Worm (Caenorhabditis elegans) whole organism, L4 larva: Measurements from ENCODE around the gene T16H12.9.

Experiments
- D1046.2 ChIP-seq: fragments of 200-800 bp; sonication (Bioruptor generic); IDR thresholded peaks from 2 replicates; pipeline ENCODE4 v1.3.6; 2022; ENCODE audit warnings: missing genetic modification characterization, missing compliant biosample characterization
- F37D6.2 ChIP-seq: sonication (generic microtip); optimal IDR thresholded peaks from 2 replicates; lab custom pipeline; 2016; ENCODE audit warnings: mild to moderate bottlenecking, missing genetic modification characterization, missing compliant biosample characterization
- T26A8.4 ChIP-seq: fragments of 200-800 bp; sonication (Bioruptor generic); IDR thresholded peaks from 2 replicates; pipeline ENCODE4 v1.3.6; 2022; ENCODE audit warnings: missing genetic modification characterization, missing compliant biosample characterization
- ZK546.5 ChIP-seq, 2 experiments: sonication (generic microtip); optimal IDR thresholded peaks; 2 replicates each; lab custom pipeline; 2017; ENCODE audit warnings: missing biosample characterization in 2 of 2, missing genetic modification characterization in 2 of 2
- aly-2 ChIP-seq: sonication (generic microtip); optimal IDR thresholded peaks from 2 replicates; lab custom pipeline; 2018; ENCODE audit warnings: missing biosample characterization, missing genetic modification characterization
- ceh-28 ChIP-seq: fragments of 150-350 bp; optimal IDR thresholded peaks from 2 replicates; lab custom pipeline; 2014; ENCODE audit warnings: missing biosample characterization, missing genetic modification reagents, missing genetic modification characterization
- ceh-32 ChIP-seq: sonication (generic microtip); optimal IDR thresholded peaks from 2 replicates; lab custom pipeline; 2016; ENCODE audit warnings: mild to moderate bottlenecking, missing genetic modification characterization, missing compliant biosample characterization; ENCODE audit not compliant: poor library complexity
- ceh-44 ChIP-seq: fragments of 200-800 bp; sonication (Bioruptor generic); IDR thresholded peaks from 2 replicates; pipeline ENCODE4 v1.3.6; 2022; ENCODE audit warnings: missing genetic modification reagents, missing genetic modification characterization, missing compliant biosample characterization
- ceh-62 ChIP-seq: sonication (generic microtip); optimal IDR thresholded peaks from 2 replicates; lab custom pipeline; 2017; ENCODE audit warnings: missing biosample characterization, missing genetic modification characterization
- ceh-82 ChIP-seq: sonication (generic microtip); optimal IDR thresholded peaks from 2 replicates; lab custom pipeline; 2017; ENCODE audit warnings: missing biosample characterization, missing genetic modification characterization
- ces-1 ChIP-seq: fragments of 150-350 bp; sonication (generic microtip); optimal IDR thresholded peaks from 4 replicates; lab custom pipeline; 2014; ENCODE audit warnings: missing biosample characterization, missing genetic modification reagents, missing genetic modification characterization
- daf-8 ChIP-seq: fragments of 200-800 bp; sonication (Bioruptor generic); IDR thresholded peaks from 2 replicates; pipeline ENCODE4 v1.3.6; 2022; ENCODE audit warnings: missing genetic modification characterization, missing compliant biosample characterization
- dpl-1 ChIP-seq: fragments of 150-350 bp; optimal IDR thresholded peaks from 2 replicates; lab custom pipeline; 2014; ENCODE audit warnings: missing biosample characterization, missing genetic modification reagents, missing genetic modification characterization
- duxl-1 ChIP-seq: sonication (generic microtip); optimal IDR thresholded peaks from 2 replicates; lab custom pipeline; 2016; ENCODE audit warnings: mild to moderate bottlenecking, missing genetic modification characterization, moderate library complexity, missing compliant biosample characterization; ENCODE audit not compliant: poor library complexity
- egl-43 ChIP-seq: fragments of 200-800 bp; sonication (Bioruptor generic); IDR thresholded peaks from 2 replicates; pipeline ENCODE4 v1.3.6; 2022; ENCODE audit warnings: missing genetic modification reagents, missing genetic modification characterization, missing compliant biosample characterization
- hlh-30 ChIP-seq: sonication (generic microtip); optimal IDR thresholded peaks from 2 replicates; lab custom pipeline; 2017; ENCODE audit warnings: antibody characterized with exemption, mild to moderate bottlenecking, missing genetic modification characterization, missing compliant biosample characterization; ENCODE audit not compliant: insufficient read depth
- hmg-1.1 ChIP-seq: fragments of 200-800 bp; sonication (Bioruptor generic); IDR thresholded peaks from 2 replicates; pipeline ENCODE4 v1.3.6; 2022; ENCODE audit warnings: missing genetic modification reagents, missing genetic modification characterization, missing compliant biosample characterization
- lin-1 ChIP-seq: fragments of 200-800 bp; sonication (Bioruptor generic); IDR thresholded peaks from 2 replicates; pipeline ENCODE4 v1.3.6; 2022; ENCODE audit warnings: missing genetic modification reagents, missing genetic modification characterization, missing compliant biosample characterization
- lin-15B ChIP-seq: fragments of 150-350 bp; sonication (generic microtip); optimal IDR thresholded peaks from 3 replicates; lab custom pipeline; 2014; ENCODE audit warnings: missing biosample characterization, missing genetic modification characterization
- lin-38 ChIP-seq: fragments of 200-800 bp; sonication (Bioruptor generic); IDR thresholded peaks from 2 replicates; pipeline ENCODE4 v1.3.6; 2022; ENCODE audit warnings: missing genetic modification reagents, missing genetic modification characterization, missing compliant biosample characterization
- lsy-2 ChIP-seq, 2 experiments: fragments of 150-350 bp in 1 of 2; sonication (generic microtip) in 1 of 2; optimal IDR thresholded peaks; 2 replicates each; lab custom pipeline; 2014 to 2017; ENCODE audit warnings: missing biosample characterization in 2 of 2, missing genetic modification characterization in 2 of 2
- mes-2 ChIP-seq: sonication (generic microtip); optimal IDR thresholded peaks from 2 replicates; lab custom pipeline; 2016; ENCODE audit warnings: missing genotype, mild to moderate bottlenecking, missing genetic modification characterization, missing compliant biosample characterization; ENCODE audit not compliant: poor library complexity, severe bottlenecking
- mxl-2 ChIP-seq: fragments of 200-800 bp; sonication (Bioruptor generic); conservative IDR thresholded peaks from 2 replicates; pipeline ENCODE4 v1.3.6; 2022; ENCODE audit warnings: missing genetic modification reagents, missing genetic modification characterization, missing compliant biosample characterization
- mxl-3 ChIP-seq: fragments of 200-800 bp; sonication (Bioruptor generic); optimal IDR thresholded peaks from 2 replicates; lab custom pipeline; 2018; ENCODE audit warnings: mild to moderate bottlenecking, missing genetic modification characterization, missing compliant biosample characterization
- nhr-10 ChIP-seq: fragments of 150-350 bp; optimal IDR thresholded peaks from 2 replicates; lab custom pipeline; 2014; ENCODE audit warnings: missing biosample characterization, missing genetic modification characterization
- nhr-111 ChIP-seq: fragments of 200-800 bp; sonication (Bioruptor generic); optimal IDR thresholded peaks from 2 replicates; lab custom pipeline; 2018; ENCODE audit warnings: mild to moderate bottlenecking, missing genetic modification characterization, missing compliant biosample characterization
- nhr-42 ChIP-seq: fragments of 200-800 bp; sonication (Bioruptor generic); IDR thresholded peaks from 2 replicates; pipeline ENCODE4 v1.3.6; 2022; ENCODE audit warnings: missing genetic modification characterization, missing compliant biosample characterization
- nhr-48 ChIP-seq: sonication (generic microtip); optimal IDR thresholded peaks from 2 replicates; lab custom pipeline; 2016; ENCODE audit warnings: mild to moderate bottlenecking, missing genetic modification characterization, missing compliant biosample characterization
- pha-4 ChIP-seq, 2 experiments: fragments of 150-350 bp in 1 of 2; fragments of 200-800 bp in 1 of 2; sonication (Bioruptor generic) in 1 of 2; IDR thresholded peaks in 1 of 2; optimal IDR thresholded peaks in 1 of 2; 2 replicates each; pipeline versions ENCODE4 v1.3.6 to Lab custom; 2014 to 2022; ENCODE audit warnings: missing genetic modification characterization in 2 of 2, missing genetic modification reagents in 2 of 2, missing biosample characterization in 1 of 2, missing compliant biosample characterization in 1 of 2
- pqm-1 ChIP-seq: sonication (generic microtip); optimal IDR thresholded peaks from 2 replicates; lab custom pipeline; 2017; ENCODE audit warnings: missing biosample characterization, missing genetic modification characterization
- rbr-2 ChIP-seq: sonication (generic microtip); optimal IDR thresholded peaks from 2 replicates; lab custom pipeline; 2016; ENCODE audit warnings: missing genotype, missing genetic modification characterization, missing compliant biosample characterization
- sdz-12 ChIP-seq: fragments of 200-800 bp; sonication (Bioruptor generic); optimal IDR thresholded peaks from 2 replicates; lab custom pipeline; 2018; ENCODE audit warnings: mild to moderate bottlenecking, missing genetic modification characterization, missing compliant biosample characterization
- snpc-4 ChIP-seq: fragments of 150-350 bp; optimal IDR thresholded peaks from 2 replicates; lab custom pipeline; 2014; ENCODE audit warnings: missing biosample characterization, missing genetic modification characterization
- spr-1 ChIP-seq: sonication (generic microtip); optimal IDR thresholded peaks from 2 replicates; lab custom pipeline; 2016; ENCODE audit warnings: mild to moderate bottlenecking, missing genetic modification characterization, missing compliant biosample characterization
- unc-130 ChIP-seq: sonication (generic microtip); optimal IDR thresholded peaks from 2 replicates; lab custom pipeline; 2016; ENCODE audit warnings: missing genetic modification reagents, missing genetic modification characterization, missing compliant biosample characterization
- unc-62 ChIP-seq, 3 experiments: fragments of 150-350 bp in 1 of 3; sonication (generic microtip); optimal IDR thresholded peaks in 2 of 3; peaks in 1 of 3; 1 replicate in 1 of 3; 2 replicates in 2 of 3; lab custom pipeline; 2014 to 2017; ENCODE audit warnings: missing biosample characterization in 3 of 3, missing genetic modification characterization in 3 of 3, missing genetic modification reagents in 3 of 3, missing genotype in 1 of 3
- vab-7 ChIP-seq: fragments of 200-800 bp; sonication (Bioruptor generic); IDR thresholded peaks from 2 replicates; pipeline ENCODE4 v1.3.6; 2022; ENCODE audit warnings: missing genetic modification reagents, missing genetic modification characterization, missing compliant biosample characterization
- zag-1 ChIP-seq: fragments of 150-350 bp; optimal IDR thresholded peaks from 2 replicates; lab custom pipeline; 2014; ENCODE audit warnings: missing biosample characterization, missing genetic modification characterization
- zip-2 ChIP-seq: fragments of 150-350 bp; optimal IDR thresholded peaks from 2 replicates; lab custom pipeline; 2014; ENCODE audit warnings: missing biosample characterization, missing genetic modification characterization
- ztf-7 ChIP-seq: fragments of 150-350 bp; optimal IDR thresholded peaks from 2 replicates; lab custom pipeline; 2014; ENCODE audit warnings: missing biosample characterization, missing genetic modification characterization

T16H12.9 gene

ce11 chrIII:10085983-10086382 is 23.1 kb upstream of the T16H12.9 start, which contains the start of gene T16H12.2:
T16H12.2 (plus strand) TSS chrIII:10086283.
- no peak for TF ChIP-seq duxl-1
- no peak for TF ChIP-seq vab-7 (GFP tag; lab: Robert Waterston, UW)
- TF ChIP-seq nhr-10 = no peak
- TF ChIP-seq ceh-44 (GFP tag; lab: Robert Waterston, UW) = no peak
- TF ChIP-seq ces-1 = no peak
- no peak for TF ChIP-seq hmg-1.1 (GFP tag; lab: Robert Waterston, UW)
- TF ChIP-seq dpl-1 (GFP tag; lab: Kevin White, UChicago) = no peak
- TF ChIP-seq nhr-111 = no peak
- TF ChIP-seq zag-1 = no peak
- no peak for TF ChIP-seq ceh-82
- TF ChIP-seq mxl-3 (GFP tag; lab: Kevin White, UChicago) = no peak
- TF ChIP-seq unc-130 (GFP tag; lab: Kevin White, UChicago) = no peak
- TF ChIP-seq, all 104 proteins: peak for 0

ce11 chrIII:10088508-10088981 is 20.6 kb upstream of the T16H12.9 start, which contains the start of gene hal-2:
hal-2 (minus strand) TSS chrIII:10088931.
- TF ChIP-seq lin-1 (GFP tag; lab: Robert Waterston, UW) = no peak
- no peak for TF ChIP-seq F37D6.2
- TF ChIP-seq mxl-2 (GFP tag; lab: Robert Waterston, UW) = no peak
- TF ChIP-seq ceh-32 = no peak
- no peak for TF ChIP-seq sdz-12 (GFP tag; lab: Kevin White, UChicago)
- TF ChIP-seq rbr-2 (tag; lab: Kevin White, UChicago) = no peak
- no peak for TF ChIP-seq snpc-4 (tag; lab: Kevin White, UChicago)
- TF ChIP-seq D1046.2 (GFP tag; lab: Robert Waterston, UW) = no peak
- no peak for TF ChIP-seq ztf-7 (tag; lab: Kevin White, UChicago)
- TF ChIP-seq spr-1 (tag; lab: Kevin White, UChicago) = no peak
- TF ChIP-seq nhr-42 (GFP tag; lab: Robert Waterston, UW) = no peak
- no peak for TF ChIP-seq nhr-48 (tag; lab: Kevin White, UChicago)
- TF ChIP-seq ceh-62 (tag; lab: Kevin White, UChicago) = no peak
- TF ChIP-seq lsy-2 (tag; optimal IDR thresholded peaks at IDR 0.05; lab: Kevin White, UChicago) = no peak
- no peak for TF ChIP-seq T26A8.4
- no peak for TF ChIP-seq lin-15B (tag; lab: Kevin White, UChicago)
- TF ChIP-seq duxl-1 = no peak
- TF ChIP-seq ceh-28 = no peak
- TF ChIP-seq pqm-1 = no peak

ce11 chrIII:10090685-10091084 is 18.4 kb upstream of the T16H12.9 start, which contains the start of gene gtf-2H2C:
gtf-2H2C (minus strand) TSS chrIII:10090785.
- TF ChIP-seq ztf-7 (tag; lab: Kevin White, UChicago) (no peak), pha-4 (GFP tag; IDR thresholded peaks at IDR 0.05; lab: Robert Waterston, UW) (peak; percentile 7; the same call in 1 of the 2 replicates), pha-4 (tag; optimal IDR thresholded peaks at IDR 0.05; lab: Kevin White, UChicago) (no peak)
- TF ChIP-seq, all 104 proteins: peak for 1

ce11 chrIII:10093093-10093492 is 16.0 kb upstream of the T16H12.9 start:
- TF ChIP-seq lsy-2 (tag; optimal IDR thresholded peaks at IDR 0.05; lab: Kevin White, UChicago) (peak in 1 of 2 experiments; percentile 47), hlh-30 (tag; lab: Kevin White, UChicago) (peak; percentile 11), unc-62 (GFP tag; optimal IDR thresholded peaks at IDR 0.05 in 1 of 2; lab: Kevin White, UChicago) (no peak), unc-62 (tag; optimal IDR thresholded peaks at IDR 0.05; lab: Kevin White, UChicago) (no peak), lin-38 (0 out of 2 replicates have a peak, but pooled peaks have one; percentile 21), daf-8 (GFP tag; lab: Robert Waterston, UW) (no peak), zip-2 (tag; lab: Kevin White, UChicago) (no peak), mxl-2 (GFP tag; lab: Robert Waterston, UW) (no peak), ZK546.5 (tag; optimal IDR thresholded peaks at IDR 0.05; lab: Kevin White, UChicago) (no peak), egl-43 (GFP tag; lab: Robert Waterston, UW) (no peak), mes-2 (tag; lab: Kevin White, UChicago) (peak; percentile 58), nhr-10 (no peak), spr-1 (tag; lab: Kevin White, UChicago) (no peak), aly-2 (tag; lab: Kevin White, UChicago) (no peak), ceh-28 (no peak), dpl-1 (GFP tag; lab: Kevin White, UChicago) (peak; percentile 69)
